Worm (Caenorhabditis elegans) whole organism, late embryonic: ENCODE measurements around the gene srsx-29.

Experiments
- C08G9.2 ChIP-seq: sonication (generic microtip); optimal IDR thresholded peaks from 2 replicates; lab custom pipeline; 2016; ENCODE audit warnings: mild to moderate bottlenecking, missing genetic modification characterization, moderate library complexity, missing compliant biosample characterization
- F13H6.1 ChIP-seq: sonication (generic microtip); optimal IDR thresholded peaks from 2 replicates; lab custom pipeline; 2016; ENCODE audit warnings: missing genetic modification characterization, missing compliant biosample characterization
- ahr-1 ChIP-seq: sonication (generic microtip); optimal IDR thresholded peaks from 2 replicates; lab custom pipeline; 2016; ENCODE audit warnings: missing genetic modification characterization, missing compliant biosample characterization
- ceh-18 ChIP-seq: sonication (generic microtip); optimal IDR thresholded peaks from 2 replicates; lab custom pipeline; 2016; ENCODE audit warnings: missing genetic modification characterization, missing compliant biosample characterization
- ceh-22 ChIP-seq: sonication (generic microtip); optimal IDR thresholded peaks from 2 replicates; lab custom pipeline; 2017; ENCODE audit warnings: missing biosample characterization, missing genetic modification characterization
- ceh-24 ChIP-seq: sonication (generic microtip); optimal IDR thresholded peaks from 2 replicates; lab custom pipeline; 2016; ENCODE audit warnings: mild to moderate bottlenecking, missing genetic modification characterization, missing compliant biosample characterization
- ceh-34 ChIP-seq: sonication (generic microtip); optimal IDR thresholded peaks from 2 replicates; lab custom pipeline; 2016; ENCODE audit warnings: mild to moderate bottlenecking, missing genetic modification characterization, missing compliant biosample characterization
- mec-3 ChIP-seq: sonication (generic microtip); optimal IDR thresholded peaks from 2 replicates; lab custom pipeline; 2016; ENCODE audit warnings: borderline replicate concordance, missing genetic modification characterization, missing compliant biosample characterization
- nhr-232 ChIP-seq: sonication (generic microtip); optimal IDR thresholded peaks from 2 replicates; lab custom pipeline; 2016; ENCODE audit warnings: missing genetic modification characterization, missing compliant biosample characterization
- pag-3 ChIP-seq: sonication (generic microtip); optimal IDR thresholded peaks from 2 replicates; lab custom pipeline; 2016; ENCODE audit warnings: missing compliant biosample characterization, missing genetic modification characterization, borderline replicate concordance
- pax-1 ChIP-seq: fragments of 150-350 bp; optimal IDR thresholded peaks from 2 replicates; lab custom pipeline; 2014; ENCODE audit warnings: missing biosample characterization, missing genetic modification characterization
- pha-4 ChIP-seq: fragments of 150-350 bp; optimal IDR thresholded peaks from 2 replicates; lab custom pipeline; 2018; ENCODE audit warnings: missing biosample characterization, missing genetic modification reagents, missing genetic modification characterization
- ref-2 ChIP-seq: sonication (generic microtip); optimal IDR thresholded peaks from 2 replicates; lab custom pipeline; 2016; ENCODE audit warnings: missing genetic modification characterization, missing compliant biosample characterization
- rnt-1 ChIP-seq: sonication (generic microtip); optimal IDR thresholded peaks from 2 replicates; lab custom pipeline; 2016; ENCODE audit warnings: missing genetic modification characterization, missing compliant biosample characterization
- ttx-3 ChIP-seq: sonication (generic microtip); optimal IDR thresholded peaks from 2 replicates; lab custom pipeline; 2016; ENCODE audit warnings: missing genetic modification reagents, missing genetic modification characterization, missing compliant biosample characterization
- unc-3 ChIP-seq, 2 experiments: fragments of 200-800 bp in 1 of 2; sonication (Bioruptor generic) in 1 of 2; sonication (generic microtip) in 1 of 2; conservative IDR thresholded peaks in 1 of 2; optimal IDR thresholded peaks in 1 of 2; 2 replicates each; pipeline versions ENCODE4 v1.3.6 to Lab custom; 2016 to 2022; ENCODE audit warnings: missing compliant biosample characterization in 2 of 2, missing genetic modification characterization in 2 of 2, missing genetic modification reagents in 1 of 2
- unc-42 ChIP-seq: sonication (generic microtip); optimal IDR thresholded peaks from 2 replicates; lab custom pipeline; 2016; ENCODE audit warnings: missing genotype, missing genetic modification characterization, missing compliant biosample characterization
- unc-55 ChIP-seq: sonication (generic microtip); optimal IDR thresholded peaks from 2 replicates; lab custom pipeline; 2017; ENCODE audit warnings: missing biosample characterization, missing genetic modification reagents, missing genetic modification characterization

srsx-29 gene

DNA sequence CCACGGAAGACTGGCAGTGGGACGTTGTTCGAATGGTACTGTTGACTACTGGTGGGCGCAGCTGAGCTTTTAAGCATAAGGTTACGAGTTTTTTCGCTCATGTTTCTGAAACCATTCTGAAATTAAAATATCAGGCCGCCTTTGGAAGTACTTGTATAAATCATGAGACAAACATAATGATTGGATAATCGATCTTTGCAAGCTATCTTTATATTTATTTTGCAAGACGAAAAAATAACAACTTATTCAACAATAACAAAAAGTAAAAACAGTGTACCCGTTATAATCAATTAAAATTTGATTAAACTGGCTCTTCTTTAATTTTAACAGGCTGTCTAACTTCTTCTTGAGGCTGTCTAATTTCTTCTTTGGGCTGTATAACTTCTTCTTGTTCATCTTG is 50.7 kb downstream of the srsx-29 start, which contains the start of gene ZK856.16:
TSS of gene ZK856.16 (minus strand) at position 101 of the 400 bp plus-strand sequence.
- TF ChIP-seq ceh-24 (tag; lab: Kevin White, UChicago) (no peak), pax-1 (tag; lab: Kevin White, UChicago) (no peak), rnt-1 (tag; lab: Kevin White, UChicago) (no peak), F13H6.1 (tag; lab: Kevin White, UChicago) (no peak), ttx-3 (no peak), nhr-232 (no peak), ceh-22 (no peak), ceh-18 (tag; lab: Kevin White, UChicago) (no peak), pha-4 (tag; lab: Kevin White, UChicago) (no peak), unc-42 (no peak), mec-3 (tag; lab: Kevin White, UChicago) (no peak), unc-55 (GFP tag; lab: Kevin White, UChicago) (no peak), ahr-1 (tag; lab: Kevin White, UChicago) (no peak), pag-3 (tag; lab: Kevin White, UChicago) (no peak), ceh-34 (tag; lab: Kevin White, UChicago) (no peak), ref-2 (no peak), C08G9.2 (tag; lab: Kevin White, UChicago) (no peak), unc-3 (GFP tag; conservative IDR thresholded peaks at IDR 0.05; lab: Robert Waterston, UW) (no peak), unc-3 (tag; optimal IDR thresholded peaks at IDR 0.05; lab: Kevin White, UChicago) (no peak)
- TF ChIP-seq, all 69 proteins: peak for 0
